Worm (Caenorhabditis elegans): Measurements from ENCODE around the gene unc-61.

ce11 chrV:14715608-14716007 is 18.4 kb downstream of the unc-61 start, which contains the start of gene R08A2.2:
- no peak for TF ChIP-seq fos-1 (tag; optimal IDR thresholded peaks at IDR 0.05)
- TF ChIP-seq ceh-90 (tag; optimal IDR thresholded peaks at IDR 0.05), result no peak
- no peak for TF ChIP-seq ama-1 (optimal IDR thresholded peaks at IDR 0.05)
- TF ChIP-seq swsn-7 (tag; optimal IDR thresholded peaks at IDR 0.05), result no peak
- no peak for TF ChIP-seq lin-13 (GFP tag; optimal IDR thresholded peaks at IDR 0.05)
- no peak for TF ChIP-seq nhr-47 (tag; optimal IDR thresholded peaks at IDR 0.05)
